Worm (Caenorhabditis elegans): Measurements from ENCODE around the gene fbxa-54.

ce11 chrIII:943426-943927 is 12.7 kb upstream of the fbxa-54 start, which contains the start of gene fbxa-59:
- TF ChIP-seq nfya-1 (tag; optimal IDR thresholded peaks at IDR 0.05) (no peak), pag-3 (tag; optimal IDR thresholded peaks at IDR 0.05; ENCODE audit: borderline replicate concordance) (no peak), ceh-22 (tag; optimal IDR thresholded peaks at IDR 0.05) (no peak), odd-2 (tag; optimal IDR thresholded peaks at IDR 0.05) (no peak)
